Fruit fly (Drosophila melanogaster): ENCODE results near the gene CG9743.

Gene CG9743

DNA sequence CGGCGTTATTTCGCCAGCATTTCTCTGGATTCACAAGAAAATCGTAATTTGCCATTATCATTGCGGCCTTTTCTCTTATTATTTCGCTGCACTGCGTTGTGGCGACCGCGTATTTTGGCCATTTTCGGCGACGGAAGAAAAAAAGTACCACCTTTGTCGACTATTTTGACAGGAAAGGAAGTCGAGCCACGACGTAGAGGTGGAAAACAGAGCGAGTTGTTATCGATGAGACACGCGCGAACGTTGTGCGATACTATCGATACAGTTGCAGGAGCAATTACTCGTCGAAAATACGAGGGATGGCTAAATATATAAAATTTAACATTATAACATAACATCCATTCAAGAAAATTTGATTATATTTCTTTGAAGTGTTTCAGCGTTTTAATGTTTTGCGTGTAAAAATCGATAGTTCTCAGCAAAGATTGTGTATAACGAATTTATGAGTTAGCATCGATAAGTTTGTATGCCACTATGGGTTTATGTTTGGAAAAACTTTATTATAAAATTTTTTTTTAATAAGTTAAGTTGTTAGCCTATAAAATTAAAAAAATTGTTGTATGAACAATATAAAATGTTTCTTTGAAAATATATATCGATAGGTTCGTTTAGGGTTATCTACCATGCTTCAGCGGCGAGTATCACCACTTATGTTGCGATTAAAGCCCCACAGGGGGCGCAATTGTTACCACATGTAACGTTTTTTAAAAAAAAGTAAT is 6.1 kb upstream of the CG9743 start, which contains the start of gene RpS7 (continued):
- peak; percentile 88 for TF ChIP-seq wek (GFP tag; optimal IDR thresholded peaks at IDR 0.05)
- TF ChIP-seq sug (tag; optimal IDR thresholded peaks at IDR 0.05): peak; percentile 65
- peak; percentile 27 for TF ChIP-seq Sry-β (GFP tag; optimal IDR thresholded peaks at IDR 0.05)
- TF ChIP-seq az2 (GFP tag; optimal IDR thresholded peaks at IDR 0.05): peak; percentile 26
- peak; percentile 67 for TF ChIP-seq CG17359 (tag; optimal IDR thresholded peaks at IDR 0.05)
- no peak for TF ChIP-seq CG17612 (GFP tag; IDR thresholded peaks at IDR 0.05)
- peak; percentile 64 for TF ChIP-seq CG10209 (GFP tag; optimal IDR thresholded peaks at IDR 0.05)
- no peak; the same call in 1 of the 2 replicates for TF ChIP-seq al (GFP tag; IDR thresholded peaks at IDR 0.05)
- no peak for TF ChIP-seq CG15479 (GFP tag; optimal IDR thresholded peaks at IDR 0.05)
- TF ChIP-seq Nf-YA (GFP tag; IDR thresholded peaks at IDR 0.05): peak; percentile 51
- TF ChIP-seq CG12942 (GFP tag; optimal IDR thresholded peaks at IDR 0.05): peak; percentile 2
- peak; percentile 88 for TF ChIP-seq zfh1 (GFP tag; IDR thresholded peaks at IDR 0.05)
- peak; percentile 35 for TF ChIP-seq CG15011 (GFP tag; optimal IDR thresholded peaks at IDR 0.05)
- TF ChIP-seq CG2889 (GFP tag; IDR thresholded peaks at IDR 0.05): no peak
- peak; percentile 71 for TF ChIP-seq gsb (GFP tag; IDR thresholded peaks at IDR 0.05)
- peak; percentile 86 for TF ChIP-seq CG13775 (GFP tag; optimal IDR thresholded peaks at IDR 0.05)
- no peak for TF ChIP-seq usp (GFP tag; optimal IDR thresholded peaks at IDR 0.05)
- peak; percentile 67 for TF ChIP-seq run (tag; optimal IDR thresholded peaks at IDR 0.05)
- TF ChIP-seq CG10462 (GFP tag; optimal IDR thresholded peaks at IDR 0.05): peak; percentile 15
- TF ChIP-seq Mes4 (GFP tag; optimal IDR thresholded peaks at IDR 0.05): peak; percentile 82
- TF ChIP-seq CG15696 (tag; optimal IDR thresholded peaks at IDR 0.05): no peak
- TF ChIP-seq Kr (GFP tag; optimal IDR thresholded peaks at IDR 0.05): peak; percentile 55
- peak; percentile 58 for TF ChIP-seq CG11504 (tag; optimal IDR thresholded peaks at IDR 0.05)
- peak; percentile 41 for TF ChIP-seq CG11398 (GFP tag; optimal IDR thresholded peaks at IDR 0.05)
- TF ChIP-seq Atf3 (GFP tag; optimal IDR thresholded peaks at IDR 0.05): no peak
- peak; percentile 76 for TF ChIP-seq salm (tag; optimal IDR thresholded peaks at IDR 0.05)
- no peak for TF ChIP-seq CG12236 (GFP tag; optimal IDR thresholded peaks at IDR 0.05)
- 0 out of 3 replicates have a peak, but pooled peaks have one; percentile 31 for TF ChIP-seq so (GFP tag; IDR thresholded peaks at IDR 0.05)
- peak; percentile 79; the same call in 1 of the 2 replicates for TF ChIP-seq NFAT (GFP tag; IDR thresholded peaks at IDR 0.05)
- TF ChIP-seq HmgD (GFP tag; optimal IDR thresholded peaks at IDR 0.05): no peak
- TF ChIP-seq ken (GFP tag; IDR thresholded peaks at IDR 0.05): peak; percentile 71; the same call in 2 of the 3 replicates
- TF ChIP-seq CG11247 (GFP tag; IDR thresholded peaks at IDR 0.05): peak; percentile 82
- TF ChIP-seq Nf-YB (GFP tag; optimal IDR thresholded peaks at IDR 0.05): peak; percentile 49
- peak; percentile 92 for TF ChIP-seq CG17361 (GFP tag; IDR thresholded peaks at IDR 0.05)
- peak; percentile 45 for TF ChIP-seq Dip3 (GFP tag; optimal IDR thresholded peaks at IDR 0.05)
- TF ChIP-seq CG1647 (GFP tag; optimal IDR thresholded peaks at IDR 0.05): peak; percentile 30
- peak; percentile 21; the same call in 1 of the 2 replicates for TF ChIP-seq Poxn (GFP tag; IDR thresholded peaks at IDR 0.05)
- TF ChIP-seq crp (GFP tag; optimal IDR thresholded peaks at IDR 0.05): peak in 1 of 2 experiments; percentile 35
- peak; percentile 61 for TF ChIP-seq row (GFP tag; IDR thresholded peaks at IDR 0.05)
- peak; percentile 95 for TF ChIP-seq nerfin-2 (GFP tag; IDR thresholded peaks at IDR 0.05; ENCODE audit: partially characterized antibody)
- TF ChIP-seq gro (GFP tag; optimal IDR thresholded peaks at IDR 0.05): peak; percentile 45
- peak; percentile 74 for TF ChIP-seq dmrt99B (tag; optimal IDR thresholded peaks at IDR 0.05)
- peak; percentile 37 for TF ChIP-seq Xbp1 (GFP tag; optimal IDR thresholded peaks at IDR 0.05)
- peak; percentile 93 for TF ChIP-seq NC2β (GFP tag; optimal IDR thresholded peaks at IDR 0.05)
- peak; percentile 74 for TF ChIP-seq Hey (tag; optimal IDR thresholded peaks at IDR 0.05)
- TF ChIP-seq bbx (GFP tag; IDR thresholded peaks at IDR 0.05; ENCODE audit: partially characterized antibody): peak; percentile 96
- TF ChIP-seq psq (GFP tag; optimal IDR thresholded peaks at IDR 0.05): no peak
- peak; percentile 71 for TF ChIP-seq CG12219 (GFP tag; optimal IDR thresholded peaks at IDR 0.05)
- peak; percentile 58 for TF ChIP-seq CG10274 (GFP tag; optimal IDR thresholded peaks at IDR 0.05)
- no peak for TF ChIP-seq Elba2 (GFP tag; optimal IDR thresholded peaks at IDR 0.05)

All from whole organism, embryonic.